Fruit fly (Drosophila melanogaster): Measurements from ENCODE around the gene dwg.

dwg gene

DNA sequence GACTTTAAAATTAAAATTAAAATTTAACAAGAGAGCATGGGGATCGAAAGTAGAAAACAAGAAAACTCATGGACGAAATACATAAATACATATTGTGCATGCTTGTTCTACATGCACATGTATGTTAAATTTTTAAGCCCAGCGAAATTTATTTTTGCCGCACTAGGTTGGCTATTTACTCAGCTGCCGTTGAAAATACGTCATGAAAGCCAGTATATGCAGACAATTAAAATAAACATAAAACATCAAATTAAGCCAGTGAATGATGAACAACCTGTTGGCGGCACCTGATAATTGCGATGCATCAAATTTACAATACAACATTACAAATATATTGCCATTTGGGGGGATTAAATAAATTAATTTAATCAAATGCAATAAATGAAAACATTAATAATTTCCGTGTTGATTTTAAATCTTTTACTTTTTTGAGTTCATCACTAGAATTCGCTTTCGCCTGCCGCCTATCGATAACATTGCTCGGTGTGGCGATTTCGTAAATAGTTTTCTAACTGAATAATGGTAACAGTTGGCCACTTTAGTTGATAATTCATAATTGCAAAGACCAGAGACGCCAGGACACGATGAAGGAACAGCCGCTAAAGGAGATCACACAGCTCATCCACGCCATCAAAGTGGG lies 23.2 kb upstream of the dwg start, which contains the start of gene eIF2Bbeta:
TSS of gene eIF2Bbeta (plus strand) at position 438 of the 640 bp plus-strand sequence.
- no peak for TF ChIP-seq ttk (optimal IDR thresholded peaks at IDR 0.05)
- TF ChIP-seq Myc (optimal IDR thresholded peaks at IDR 0.05): no peak
- no peak for TF ChIP-seq Sin3A (optimal IDR thresholded peaks at IDR 0.05)
- no peak for TF ChIP-seq insv (optimal IDR thresholded peaks at IDR 0.05)
- TF ChIP-seq psq (optimal IDR thresholded peaks at IDR 0.05): no peak
- no peak for TF ChIP-seq h (optimal IDR thresholded peaks at IDR 0.05)

DNA sequence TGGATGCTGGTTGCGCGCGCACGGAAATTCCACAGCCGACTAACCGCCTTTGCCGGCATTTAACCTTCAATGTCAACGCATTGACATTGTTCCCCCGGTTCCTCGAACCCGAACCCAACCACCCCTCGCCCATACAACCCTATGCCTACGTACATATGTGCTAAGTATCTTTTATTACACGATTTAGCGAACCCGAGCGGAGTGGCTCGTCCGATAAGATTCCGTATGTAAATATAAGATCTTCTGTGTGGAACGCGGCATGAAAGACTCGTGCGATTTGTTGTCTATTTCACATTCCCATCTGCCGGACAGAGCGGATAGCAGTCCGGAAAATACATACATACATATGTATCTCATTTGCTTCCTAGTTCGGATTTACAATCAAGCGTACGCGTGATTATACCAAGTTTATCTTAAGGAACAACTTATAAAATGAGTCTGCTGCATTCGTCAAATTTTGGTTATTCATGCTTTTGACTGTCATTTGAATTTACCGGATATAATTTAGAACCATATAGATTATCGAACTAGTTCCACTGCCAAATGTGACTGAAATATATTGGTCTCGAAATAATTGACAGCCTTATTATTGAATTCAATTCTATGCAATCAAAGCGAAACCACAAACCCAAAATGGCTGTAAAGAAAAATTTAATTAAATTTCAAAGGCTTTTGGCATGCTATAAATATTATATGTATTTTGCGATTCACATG lies 20.0 kb upstream of the dwg start, which contains the start of gene CG2680:
TSS of gene CG2680 (minus strand) at position 51 of the 714 bp plus-strand sequence.
- TF ChIP-seq insv (optimal IDR thresholded peaks at IDR 0.05): no peak
- no peak for TF ChIP-seq Sin3A (optimal IDR thresholded peaks at IDR 0.05)
- no peak for TF ChIP-seq psq (optimal IDR thresholded peaks at IDR 0.05)
- TF ChIP-seq ttk (optimal IDR thresholded peaks at IDR 0.05): no peak
- TF ChIP-seq Myc (optimal IDR thresholded peaks at IDR 0.05): no peak
- no peak for TF ChIP-seq h (optimal IDR thresholded peaks at IDR 0.05)

DNA sequence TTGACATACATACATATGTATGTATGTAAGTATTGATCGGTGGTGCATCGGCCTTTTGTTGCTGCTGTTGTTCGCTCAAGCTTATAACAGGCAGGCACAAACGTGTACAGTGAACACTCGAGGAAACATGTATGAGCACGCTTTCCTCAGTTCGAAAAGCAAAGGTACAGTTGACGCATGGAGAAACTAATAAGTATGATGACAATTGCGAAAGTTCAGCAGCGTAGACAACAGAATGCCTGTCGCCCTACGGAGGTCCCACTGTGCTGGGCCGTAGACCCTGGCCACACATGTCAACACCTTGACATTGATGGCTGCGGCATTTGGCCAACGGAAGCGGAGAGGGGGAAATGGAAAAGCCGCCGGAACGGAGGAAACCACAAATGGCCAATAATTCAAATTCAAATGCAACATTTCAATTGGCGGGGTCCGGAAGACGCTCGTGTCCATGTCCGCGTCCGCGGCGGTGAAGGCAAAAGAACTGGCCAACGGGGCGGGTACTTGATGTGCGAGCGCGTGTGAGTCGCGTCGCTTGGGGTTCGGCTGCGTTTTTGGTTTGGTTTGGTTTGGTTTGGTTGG lies 19.3 kb upstream of the dwg start, which contains the start of gene CG2681:
TSS of gene CG2681 (plus strand) at position 529 of the 579 bp plus-strand sequence.
- TF ChIP-seq Myc (optimal IDR thresholded peaks at IDR 0.05) (no peak), insv (optimal IDR thresholded peaks at IDR 0.05) (no peak), h (optimal IDR thresholded peaks at IDR 0.05) (no peak)

DNA sequence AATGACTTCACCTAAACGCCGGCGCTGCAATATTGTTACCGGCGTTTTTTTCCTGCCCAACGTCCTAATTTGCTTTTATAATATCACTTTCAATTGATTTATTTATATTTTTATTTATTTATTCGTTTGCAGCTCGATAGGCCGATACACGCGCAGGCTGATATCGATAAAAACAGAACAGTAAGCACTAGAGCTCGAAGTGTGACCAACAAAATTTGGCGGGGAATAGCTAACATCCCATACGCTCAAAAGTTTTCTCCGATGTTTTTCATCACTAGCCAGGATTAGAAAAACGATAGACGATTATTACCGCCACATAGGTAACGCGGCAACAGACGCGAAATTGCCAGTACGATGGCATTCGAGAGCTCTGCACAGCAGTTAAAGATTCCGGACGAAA lies 13.7 kb upstream of the dwg start, which contains the start of the genes CG2685 and CG2694:
TSS of gene CG2685 (minus strand) at position 185 of the 400 bp plus-strand sequence.
TSS of gene CG2694 (plus strand) at position 304 of the 400 bp plus-strand sequence.
- TF ChIP-seq insv (optimal IDR thresholded peaks at IDR 0.05) (no peak), Sin3A (optimal IDR thresholded peaks at IDR 0.05) (no peak), Myc (optimal IDR thresholded peaks at IDR 0.05) (no peak), ttk (optimal IDR thresholded peaks at IDR 0.05) (no peak), h (optimal IDR thresholded peaks at IDR 0.05) (no peak), psq (optimal IDR thresholded peaks at IDR 0.05) (no peak)

DNA sequence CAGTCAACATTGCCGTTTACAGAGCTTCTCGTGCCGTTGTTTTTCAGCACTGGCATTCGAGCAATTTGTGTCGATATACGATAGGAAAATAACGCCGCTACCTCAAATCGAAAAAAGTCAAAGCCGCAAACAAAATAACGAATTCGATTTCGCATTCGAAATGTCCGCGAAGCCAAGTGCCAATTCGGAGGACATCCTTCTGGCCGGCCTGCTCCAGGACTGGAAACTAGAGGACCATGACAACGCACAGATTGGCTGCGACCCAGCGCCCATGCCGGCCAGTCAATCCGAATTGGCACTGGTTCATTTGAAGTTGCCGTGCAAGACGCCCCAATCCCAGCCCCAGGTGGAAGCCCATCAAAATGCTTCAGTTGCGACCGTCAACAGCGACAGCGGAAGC lies 12.8 kb upstream of the dwg start:
- no peak for TF ChIP-seq h (optimal IDR thresholded peaks at IDR 0.05)
- no peak for TF ChIP-seq ttk (optimal IDR thresholded peaks at IDR 0.05)
- TF ChIP-seq Sin3A (optimal IDR thresholded peaks at IDR 0.05): no peak
- no peak for TF ChIP-seq insv (optimal IDR thresholded peaks at IDR 0.05)
- TF ChIP-seq psq (optimal IDR thresholded peaks at IDR 0.05): no peak
- no peak for TF ChIP-seq Myc (optimal IDR thresholded peaks at IDR 0.05)

DNA sequence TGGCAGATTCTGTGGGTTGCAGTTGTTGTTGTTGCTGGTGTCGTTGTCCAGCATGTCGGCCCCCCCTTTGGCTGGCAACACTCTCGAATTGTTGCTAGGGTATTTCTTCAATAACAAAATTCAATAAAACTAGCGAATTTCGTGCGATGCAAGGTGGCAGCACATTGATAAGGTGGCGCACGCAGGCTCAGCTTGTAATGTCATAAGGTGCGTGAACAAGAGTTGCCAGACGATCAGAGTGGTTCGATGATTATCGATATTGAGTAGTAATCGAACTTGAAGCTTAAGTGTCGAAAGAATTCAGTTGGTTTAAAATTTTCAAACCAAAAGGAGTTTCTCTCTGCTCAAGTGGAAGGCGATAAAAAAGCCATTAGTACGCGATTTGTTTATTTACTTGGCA lies 7.4 kb upstream of the dwg start, which contains the start of gene CG2701:
TSS of gene CG2701 (minus strand) at position 206 of the 400 bp plus-strand sequence.
- TF ChIP-seq insv (optimal IDR thresholded peaks at IDR 0.05) (no peak), h (optimal IDR thresholded peaks at IDR 0.05) (no peak), ttk (optimal IDR thresholded peaks at IDR 0.05) (no peak), psq (optimal IDR thresholded peaks at IDR 0.05) (no peak), Myc (optimal IDR thresholded peaks at IDR 0.05) (no peak), Sin3A (optimal IDR thresholded peaks at IDR 0.05) (no peak)

DNA sequence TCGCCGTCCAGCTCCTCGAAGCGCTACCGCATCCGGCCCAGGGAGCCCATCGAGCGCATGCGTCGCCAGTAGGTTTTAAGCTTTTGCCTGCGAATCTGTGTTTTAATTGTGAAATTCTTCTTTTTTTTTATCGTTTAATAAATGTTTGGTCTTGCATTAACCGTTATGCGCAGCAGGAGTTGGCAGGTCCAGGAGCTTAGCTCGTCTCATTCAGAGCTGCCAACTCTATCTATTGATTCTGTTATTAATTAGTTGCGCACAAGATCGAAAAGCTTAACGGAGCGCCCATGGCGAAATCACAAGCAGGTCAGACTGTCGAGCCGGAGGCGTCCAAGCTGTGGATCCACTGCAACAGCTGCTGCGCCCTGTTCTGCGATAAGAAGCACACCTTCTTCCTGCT lies 1.1 kb upstream of the dwg start, which contains the start of gene vilya:
TSS of gene vilya (plus strand) at position 259 of the 400 bp plus-strand sequence.
- no peak for TF ChIP-seq psq (optimal IDR thresholded peaks at IDR 0.05)
- TF ChIP-seq ttk (optimal IDR thresholded peaks at IDR 0.05): no peak
- no peak for TF ChIP-seq Sin3A (optimal IDR thresholded peaks at IDR 0.05)
- TF ChIP-seq insv (optimal IDR thresholded peaks at IDR 0.05): no peak
- no peak for TF ChIP-seq h (optimal IDR thresholded peaks at IDR 0.05)
- no peak for TF ChIP-seq Myc (optimal IDR thresholded peaks at IDR 0.05)

DNA sequence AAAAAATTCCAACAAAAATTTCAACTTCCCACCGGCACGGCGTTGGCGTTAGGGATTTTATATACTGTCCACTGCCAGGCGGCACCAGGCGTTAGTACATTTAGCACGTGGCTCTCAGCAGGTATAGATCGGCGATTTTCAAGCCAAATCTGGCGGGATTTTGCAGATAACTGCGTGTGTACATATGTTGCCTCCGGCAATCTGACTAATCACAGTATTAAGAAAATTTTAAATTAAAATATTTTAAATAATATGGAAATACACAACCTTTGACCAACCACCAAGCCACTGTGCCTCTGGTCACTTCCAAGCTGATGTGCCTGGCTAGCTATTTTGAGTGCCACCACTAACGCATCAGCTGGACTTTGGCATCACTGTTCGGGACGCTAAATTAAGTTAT lies 4.6 kb downstream of the dwg start, which contains the start of the genes ttm50 and CG2712:
TSS of gene ttm50 (minus strand) at position 64 of the 400 bp plus-strand sequence.
TSS of gene CG2712 (plus strand) at position 343 of the 400 bp plus-strand sequence.
- TF ChIP-seq ttk (optimal IDR thresholded peaks at IDR 0.05): no peak
- no peak for TF ChIP-seq Myc (optimal IDR thresholded peaks at IDR 0.05)
- TF ChIP-seq h (optimal IDR thresholded peaks at IDR 0.05): no peak
- TF ChIP-seq Sin3A (optimal IDR thresholded peaks at IDR 0.05): no peak
- TF ChIP-seq psq (optimal IDR thresholded peaks at IDR 0.05): no peak
- TF ChIP-seq insv (optimal IDR thresholded peaks at IDR 0.05): no peak

DNA sequence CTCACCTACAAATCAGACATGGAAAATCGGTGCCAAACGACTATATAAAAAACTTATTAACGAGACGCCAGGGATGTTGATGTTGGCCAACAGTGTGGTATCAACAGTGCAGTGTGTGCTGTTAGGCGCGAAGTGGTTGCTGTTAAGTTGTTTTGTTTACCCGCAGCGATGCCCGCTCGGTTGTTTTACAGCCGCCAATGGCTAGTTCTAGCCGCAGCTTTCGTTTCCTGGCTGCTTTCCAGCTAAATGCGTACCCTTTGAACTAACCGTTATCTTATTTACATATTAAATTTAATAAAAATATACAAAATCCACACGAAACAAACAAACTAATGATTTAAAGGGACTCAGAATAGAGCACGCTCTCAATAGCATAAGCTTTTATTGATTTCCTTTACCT lies 11.2 kb downstream of the dwg start, which contains the start of gene crm:
TSS of gene crm (minus strand) at position 111 of the 400 bp plus-strand sequence.
- TF ChIP-seq Sin3A (optimal IDR thresholded peaks at IDR 0.05) (no peak), ttk (optimal IDR thresholded peaks at IDR 0.05) (no peak), insv (optimal IDR thresholded peaks at IDR 0.05) (no peak), Myc (optimal IDR thresholded peaks at IDR 0.05) (no peak), h (optimal IDR thresholded peaks at IDR 0.05) (no peak), psq (optimal IDR thresholded peaks at IDR 0.05) (no peak)

DNA sequence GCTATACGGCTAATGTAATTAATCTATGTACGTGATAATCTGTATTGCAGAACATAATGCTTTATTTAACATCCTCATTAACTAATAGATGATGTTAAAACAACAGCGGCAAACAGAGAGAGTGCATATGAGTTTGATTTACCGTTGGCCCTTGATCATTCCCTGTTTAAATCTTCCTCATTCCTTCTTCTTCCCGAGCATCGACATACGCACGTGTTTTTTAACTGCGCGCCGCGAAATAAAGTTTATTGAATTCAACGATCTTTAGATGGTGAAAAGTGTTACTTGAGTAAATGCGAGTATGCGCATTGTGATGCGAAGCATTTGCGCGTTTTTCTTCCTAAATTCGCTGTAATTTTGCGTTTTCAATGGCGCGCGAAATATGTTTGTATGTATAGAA lies 12.6 kb downstream of the dwg start, which contains the start of gene kirre:
TSS of gene kirre (plus strand) at position 301 of the 400 bp plus-strand sequence.
- TF ChIP-seq insv (optimal IDR thresholded peaks at IDR 0.05): no peak
- TF ChIP-seq h (optimal IDR thresholded peaks at IDR 0.05): no peak
- no peak for TF ChIP-seq Sin3A (optimal IDR thresholded peaks at IDR 0.05)
- TF ChIP-seq psq (optimal IDR thresholded peaks at IDR 0.05): no peak
- no peak for TF ChIP-seq ttk (optimal IDR thresholded peaks at IDR 0.05)
- TF ChIP-seq Myc (optimal IDR thresholded peaks at IDR 0.05): no peak

DNA sequence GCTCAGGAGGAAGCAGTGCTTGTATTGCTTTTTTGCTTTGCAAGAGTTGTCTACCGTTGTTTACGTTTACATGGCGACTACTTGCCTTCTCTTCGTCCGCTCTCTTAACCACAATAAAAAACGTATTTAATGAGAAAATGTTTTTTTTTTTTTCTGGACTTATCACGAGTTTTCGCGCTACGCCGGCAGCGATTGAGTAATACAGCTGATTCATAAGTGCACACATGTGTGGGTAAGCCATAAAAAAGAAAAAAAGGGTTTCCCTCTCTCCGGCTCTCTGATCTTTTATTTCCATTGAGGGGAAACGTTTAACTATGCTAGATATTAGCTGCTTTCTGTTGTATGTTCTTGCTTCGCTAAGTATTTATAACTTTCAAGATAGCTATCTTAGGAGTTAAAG lies 14.6 kb downstream of the dwg start:
- TF ChIP-seq psq (optimal IDR thresholded peaks at IDR 0.05): no peak
- TF ChIP-seq Myc (optimal IDR thresholded peaks at IDR 0.05): no peak
- no peak for TF ChIP-seq ttk (optimal IDR thresholded peaks at IDR 0.05)
- no peak for TF ChIP-seq Sin3A (optimal IDR thresholded peaks at IDR 0.05)
- TF ChIP-seq h (optimal IDR thresholded peaks at IDR 0.05): no peak
- TF ChIP-seq insv (optimal IDR thresholded peaks at IDR 0.05): no peak
